Fruit fly (Drosophila melanogaster) whole organism, embryonic: Measurements from ENCODE around the gene Ddc.

Experiments
- Ada2b ChIP-seq: fragments of 200-800 bp; sonication (Bioruptor generic); IDR thresholded peaks from 2 replicates; pipeline ENCODE4 v1.3.6; 2022; ENCODE audit warnings: missing biosample characterization, missing genetic modification characterization
- Aef1 ChIP-seq: fragments of 200-800 bp; sonication (Bioruptor generic); IDR thresholded peaks from 3 replicates; pipeline ENCODE4 v1.3.6; 2022; ENCODE audit warnings: missing biosample characterization, missing genetic modification characterization
- Atf6 ChIP-seq: fragments of 200-800 bp; sonication (Bioruptor generic); IDR thresholded peaks from 2 replicates; pipeline ENCODE4 v1.3.6; 2022; ENCODE audit warnings: missing biosample characterization, missing genetic modification characterization
- C15 ChIP-seq: fragments of 200-800 bp; sonication (Bioruptor generic); IDR thresholded peaks from 3 replicates; pipeline ENCODE4 v1.3.6; 2022; ENCODE audit warnings: missing biosample characterization, missing genetic modification characterization
- CG10543 ChIP-seq: fragments of 200-800 bp; sonication (Bioruptor generic); optimal IDR thresholded peaks from 3 replicates; lab custom pipeline; 2017; ENCODE audit warnings: missing biosample characterization, mild to moderate bottlenecking, missing genetic modification characterization, moderate library complexity
- CG11560 ChIP-seq: fragments of 200-800 bp; sonication (Bioruptor generic); IDR thresholded peaks from 3 replicates; pipeline ENCODE4 v1.3.6; 2022; ENCODE audit warnings: missing biosample characterization, missing genetic modification characterization
- CG12219 ChIP-seq: fragments of 200-800 bp; sonication (Bioruptor generic); optimal IDR thresholded peaks from 3 replicates; lab custom pipeline; 2018; ENCODE audit warnings: missing biosample characterization, mild to moderate bottlenecking, missing genetic modification characterization
- CG12236 ChIP-seq: fragments of 200-800 bp; sonication (Bioruptor generic); optimal IDR thresholded peaks from 2 replicates; lab custom pipeline; 2016; ENCODE audit warnings: missing biosample characterization, missing genetic modification characterization
- CG12769 ChIP-seq: fragments of 200-800 bp; sonication (Bioruptor generic); optimal IDR thresholded peaks from 2 replicates; lab custom pipeline; 2019; ENCODE audit warnings: missing biosample characterization, mild to moderate bottlenecking, missing genetic modification characterization, moderate library complexity
- CG13123 ChIP-seq: fragments of 200-800 bp; sonication (Bioruptor generic); optimal IDR thresholded peaks from 2 replicates; lab custom pipeline; 2016; ENCODE audit warnings: missing biosample characterization, missing genetic modification characterization
- CG1603 ChIP-seq: fragments of 200-800 bp; sonication (Bioruptor generic); optimal IDR thresholded peaks from 2 replicates; lab custom pipeline; 2019; ENCODE audit warnings: missing biosample characterization, mild to moderate bottlenecking, missing genetic modification characterization, moderate library complexity
- CG17802 ChIP-seq: fragments of 200-800 bp; sonication (Bioruptor generic); optimal IDR thresholded peaks from 2 replicates; lab custom pipeline; 2018; ENCODE audit warnings: missing biosample characterization, mild to moderate bottlenecking, missing genetic modification characterization, moderate library complexity
- CG31224 ChIP-seq: fragments of 200-800 bp; sonication (Bioruptor generic); IDR thresholded peaks from 2 replicates; pipeline ENCODE4 v1.3.6; 2022; ENCODE audit warnings: missing biosample characterization, missing genetic modification characterization
- CG32532 ChIP-seq: fragments of 200-800 bp; sonication (Bioruptor generic); IDR thresholded peaks from 2 replicates; pipeline ENCODE4 v1.3.6; 2022; ENCODE audit warnings: missing biosample characterization, missing genetic modification characterization
- CG34376 ChIP-seq: fragments of 200-800 bp; sonication (Bioruptor generic); optimal IDR thresholded peaks from 2 replicates; lab custom pipeline; 2018; ENCODE audit warnings: missing biosample characterization, mild to moderate bottlenecking, missing genetic modification characterization
- CG4730 ChIP-seq: fragments of 200-800 bp; sonication (Bioruptor generic); IDR thresholded peaks from 2 replicates; pipeline ENCODE4 v1.3.6; 2022; ENCODE audit warnings: missing biosample characterization, missing genetic modification characterization
- CG5245 ChIP-seq: fragments of 200-800 bp; sonication (Bioruptor generic); optimal IDR thresholded peaks from 3 replicates; lab custom pipeline; 2016; ENCODE audit warnings: missing biosample characterization, missing genetic modification characterization
- CG6813 ChIP-seq: fragments of 200-800 bp; sonication (Bioruptor generic); optimal IDR thresholded peaks from 2 replicates; lab custom pipeline; 2017; ENCODE audit warnings: missing biosample characterization, missing genetic modification characterization, mild to moderate bottlenecking, moderate library complexity, missing genetic modification reagents
- CG7786 ChIP-seq: fragments of 200-800 bp; sonication (Bioruptor generic); optimal IDR thresholded peaks from 2 replicates; lab custom pipeline; 2016; ENCODE audit warnings: missing biosample characterization, missing genetic modification characterization
- CG8290 ChIP-seq, 3 experiments: fragments of 200-800 bp; sonication (Bioruptor generic); optimal IDR thresholded peaks; 2 replicates each; lab custom pipeline; 2016 to 2019; ENCODE audit warnings: missing biosample characterization in 3 of 3, missing genetic modification characterization in 3 of 3, mild to moderate bottlenecking in 2 of 3, moderate library complexity in 1 of 3
- CG9609 ChIP-seq: fragments of 200-800 bp; sonication (Bioruptor generic); optimal IDR thresholded peaks from 3 replicates; lab custom pipeline; 2016; ENCODE audit warnings: missing biosample characterization, missing genetic modification characterization
- CHES-1-like ChIP-seq: fragments of 200-800 bp; sonication (Bioruptor generic); optimal IDR thresholded peaks from 2 replicates; lab custom pipeline; 2016; ENCODE audit warnings: missing biosample characterization, missing genetic modification characterization
- D19B ChIP-seq: fragments of 200-800 bp; sonication (Bioruptor generic); optimal IDR thresholded peaks from 2 replicates; lab custom pipeline; 2017; ENCODE audit warnings: missing biosample characterization, mild to moderate bottlenecking, missing genetic modification characterization
- Eip74EF ChIP-seq, 2 experiments: fragments of 200-800 bp in 1 of 2; fragments of >200 bp in 1 of 2; sonication (Bioruptor generic) in 1 of 2; optimal IDR thresholded peaks; 2 replicates each; lab custom pipeline; 2017 to 2019; ENCODE audit warnings: missing biosample characterization in 2 of 2, missing genetic modification characterization in 2 of 2, mild to moderate bottlenecking in 1 of 2, moderate library complexity in 1 of 2
- Gug ChIP-seq: fragments of 200-800 bp; sonication (Bioruptor generic); IDR thresholded peaks from 4 replicates; pipeline ENCODE4 v1.3.6; 2022; ENCODE audit warnings: missing biosample characterization, missing genetic modification characterization
- MBD-R2 ChIP-seq: fragments of 200-800 bp; sonication (Bioruptor generic); IDR thresholded peaks from 2 replicates; pipeline ENCODE4 v1.3.6; 2022; ENCODE audit warnings: missing biosample characterization, missing genetic modification characterization
- Med ChIP-seq: fragments of 200-800 bp; sonication (Bioruptor generic); peaks from one replicate; lab custom pipeline; 2016; ENCODE audit warnings: missing biosample characterization, missing genetic modification characterization, mild to moderate bottlenecking, inconsistent platforms, moderate library complexity
- Myb ChIP-seq: fragments of 200-800 bp; sonication (Bioruptor generic); optimal IDR thresholded peaks from 2 replicates; lab custom pipeline; 2016; ENCODE audit warnings: missing biosample characterization, missing genetic modification characterization
- NFAT ChIP-seq: fragments of 200-800 bp; sonication (Bioruptor generic); IDR thresholded peaks from 2 replicates; pipeline ENCODE4 v1.3.6; 2022; ENCODE audit warnings: missing biosample characterization, missing genetic modification characterization
- Rfx ChIP-seq: fragments of 200-800 bp; sonication (Bioruptor generic); IDR thresholded peaks from 2 replicates; pipeline ENCODE4 v1.3.6; 2022; ENCODE audit warnings: missing biosample characterization, missing genetic modification characterization
- Sox102F ChIP-seq: fragments of 200-800 bp; sonication (Bioruptor generic); optimal IDR thresholded peaks from 2 replicates; lab custom pipeline; 2018; ENCODE audit warnings: missing biosample characterization, mild to moderate bottlenecking, missing genetic modification characterization, moderate library complexity
- Xrp1 ChIP-seq: fragments of 200-800 bp; sonication (Bioruptor generic); IDR thresholded peaks from 2 replicates; pipeline ENCODE4 v1.3.6; 2022; ENCODE audit warnings: missing biosample characterization, missing genetic modification characterization
- abd-A ChIP-seq: fragments of 200-800 bp; sonication (Bioruptor generic); optimal IDR thresholded peaks from 3 replicates; lab custom pipeline; 2019; ENCODE audit warnings: missing biosample characterization, mild to moderate bottlenecking, missing genetic modification characterization, moderate library complexity
- ase ChIP-seq: fragments of 200-800 bp; sonication (Bioruptor generic); IDR thresholded peaks from 3 replicates; pipeline ENCODE4 v1.3.6; 2022; ENCODE audit warnings: missing biosample characterization, missing genetic modification characterization
- caup ChIP-seq: fragments of 200-800 bp; sonication (Bioruptor generic); optimal IDR thresholded peaks from 3 replicates; lab custom pipeline; 2017; ENCODE audit warnings: missing biosample characterization, mild to moderate bottlenecking, missing genetic modification characterization, moderate library complexity; ENCODE audit not compliant: severe bottlenecking
- disco-r ChIP-seq: fragments of 200-800 bp; sonication (Bioruptor generic); optimal IDR thresholded peaks from 2 replicates; lab custom pipeline; 2016; ENCODE audit warnings: missing biosample characterization, missing genetic modification characterization
- grau ChIP-seq: fragments of 200-800 bp; optimal IDR thresholded peaks from 3 replicates; lab custom pipeline; 2019; ENCODE audit warnings: missing biosample characterization, mild to moderate bottlenecking, missing genetic modification characterization, moderate library complexity
- gro ChIP-seq: fragments of 200-800 bp; sonication (Bioruptor generic); optimal IDR thresholded peaks from 2 replicates; lab custom pipeline; 2016; ENCODE audit warnings: missing biosample characterization, missing genetic modification characterization
- gsb ChIP-seq: fragments of 200-800 bp; sonication (Bioruptor generic); IDR thresholded peaks from 2 replicates; pipeline ENCODE4 v1.3.6; 2022; ENCODE audit warnings: missing biosample characterization, missing genetic modification characterization
- her ChIP-seq: fragments of 200-800 bp; sonication (Bioruptor generic); optimal IDR thresholded peaks from 2 replicates; lab custom pipeline; 2016; ENCODE audit warnings: missing biosample characterization, missing genetic modification characterization
- hkb ChIP-seq, 2 experiments: fragments of 200-800 bp in 1 of 2; fragments of >200 bp in 1 of 2; sonication (Bioruptor generic) in 1 of 2; IDR thresholded peaks in 1 of 2; optimal IDR thresholded peaks in 1 of 2; 2 replicates each; pipeline versions ENCODE4 v1.3.6 to Lab custom; 2017 to 2022; ENCODE audit warnings: missing biosample characterization in 1 of 2, missing genetic modification characterization in 1 of 2
- lab ChIP-seq: fragments of 200-800 bp; sonication (Bioruptor generic); optimal IDR thresholded peaks from 3 replicates; lab custom pipeline; 2017; ENCODE audit warnings: missing biosample characterization, missing genetic modification characterization, mild to moderate bottlenecking, moderate library complexity, missing genetic modification reagents
- lilli ChIP-seq: fragments of 200-800 bp; sonication (Bioruptor generic); optimal IDR thresholded peaks from 3 replicates; lab custom pipeline; 2016; ENCODE audit warnings: missing biosample characterization, missing genetic modification characterization
- nmo ChIP-seq: fragments of 200-800 bp; sonication (Bioruptor generic); optimal IDR thresholded peaks from 2 replicates; lab custom pipeline; 2018; ENCODE audit warnings: missing biosample characterization, mild to moderate bottlenecking, missing genetic modification characterization, moderate library complexity
- rib ChIP-seq: fragments of 200-800 bp; sonication (Bioruptor generic); IDR thresholded peaks from 2 replicates; pipeline ENCODE4 v1.3.6; 2022; ENCODE audit warnings: missing biosample characterization, missing genetic modification characterization
- tgo ChIP-seq: fragments of 200-800 bp; sonication (Bioruptor generic); IDR thresholded peaks from 3 replicates; pipeline ENCODE4 v1.3.6; 2022; ENCODE audit warnings: missing biosample characterization, missing genetic modification characterization
- tx ChIP-seq: fragments of 200-800 bp; sonication (Bioruptor generic); optimal IDR thresholded peaks from 2 replicates; lab custom pipeline; 2016; ENCODE audit warnings: missing biosample characterization, missing genetic modification characterization
- vnd ChIP-seq: fragments of 200-800 bp; sonication (Bioruptor generic); IDR thresholded peaks from 3 replicates; pipeline ENCODE4 v1.3.6; 2022; ENCODE audit warnings: missing biosample characterization, missing genetic modification characterization; ENCODE audit not compliant: partially characterized antibody
- vvl ChIP-seq: fragments of 200-800 bp; sonication (Bioruptor generic); IDR thresholded peaks from 2 replicates; pipeline ENCODE4 v1.3.6; 2022; ENCODE audit warnings: missing biosample characterization, missing genetic modification characterization

Gene Ddc

dm6 chr2L:19140984-19141262 lies 20.8 kb upstream of the Ddc start (continued):
- TF ChIP-seq CG9609 (GFP tag; lab: Kevin White, UChicago) (peak; percentile 5), CG6813 (GFP tag; lab: Kevin White, UChicago) (peak; percentile 26), grau (tag; lab: Kevin White, UChicago) (peak; percentile 90), CG31224 (GFP tag; lab: Robert Waterston, UW) (0 out of 2 replicates have a peak, but pooled peaks have one; percentile 14), ase (GFP tag; lab: Robert Waterston, UW) (no peak), Rfx (peak; percentile 65), CG12219 (GFP tag; lab: Kevin White, UChicago) (peak; percentile 2), CG8290 (GFP tag; optimal IDR thresholded peaks at IDR 0.05; lab: Kevin White, UChicago) (no peak), CG8290 (tag; optimal IDR thresholded peaks at IDR 0.05; lab: Kevin White, UChicago) (peak in 1 of 2 experiments; percentile 76), Med (GFP tag; lab: Kevin White, UChicago) (peak; percentile 91), tgo (peak; percentile 29; the same call in 2 of the 3 replicates), her (no peak), CG11560 (peak; percentile 52; the same call in 1 of the 3 replicates), CG12769 (peak; percentile 71), CG32532 (GFP tag; lab: Robert Waterston, UW) (peak; percentile 59; the same call in 1 of the 2 replicates), gro (GFP tag; lab: Kevin White, UChicago) (peak; percentile 53), CG10543 (GFP tag; lab: Kevin White, UChicago) (no peak), CG17802 (tag; lab: Kevin White, UChicago) (no peak), Sox102F (GFP tag; lab: Kevin White, UChicago) (peak; percentile 31), CG1603 (peak; percentile 48), CHES-1-like (GFP tag; lab: Kevin White, UChicago) (no peak), disco-r (no peak), vvl (GFP tag; lab: Robert Waterston, UW) (peak; percentile 24; the same call in 1 of the 2 replicates), Myb (GFP tag; lab: Kevin White, UChicago) (peak; percentile 8), CG13123 (GFP tag; lab: Kevin White, UChicago) (no peak), tx (GFP tag; lab: Kevin White, UChicago) (peak; percentile 1), Xrp1 (GFP tag; lab: Robert Waterston, UW) (peak; percentile 26; the same call in 1 of the 2 replicates), Atf6 (GFP tag; lab: Robert Waterston, UW) (0 out of 2 replicates have a peak, but pooled peaks have one; percentile 32), C15 (GFP tag; lab: Robert Waterston, UW) (no peak), CG5245 (GFP tag; lab: Kevin White, UChicago) (peak; percentile 37), CG7786 (peak; percentile 10), Ada2b (GFP tag; lab: Robert Waterston, UW) (0 out of 2 replicates have a peak, but pooled peaks have one; percentile 29), rib (GFP tag; lab: Robert Waterston, UW) (0 out of 2 replicates have a peak, but pooled peaks have one; percentile 27), hkb (optimal IDR thresholded peaks at IDR 0.05; lab: Kevin White, UChicago) (no peak), hkb (GFP tag; IDR thresholded peaks at IDR 0.05; lab: Robert Waterston, UW) (0 out of 2 replicates have a peak, but pooled peaks have one; percentile 34), nmo (GFP tag; lab: Kevin White, UChicago) (peak; percentile 25), caup (GFP tag; lab: Kevin White, UChicago) (peak; percentile 56), Eip74EF (GFP tag; optimal IDR thresholded peaks at IDR 0.05; lab: Kevin White, UChicago) (peak in 1 of 2 experiments; percentile 19), MBD-R2 (GFP tag; lab: Robert Waterston, UW) (peak; percentile 33; the same call in 1 of the 2 replicates), CG4730 (no peak), Gug (GFP tag; lab: Robert Waterston, UW) (peak; percentile 27; the same call in 1 of the 4 replicates), lilli (GFP tag; lab: Kevin White, UChicago) (peak; percentile 62), Aef1 (peak; percentile 59; the same call in 1 of the 3 replicates), abd-A (no peak), D19B (GFP tag; lab: Kevin White, UChicago) (peak; percentile 19), gsb (GFP tag; lab: Robert Waterston, UW) (0 out of 2 replicates have a peak, but pooled peaks have one; percentile 41), CG12236 (GFP tag; lab: Kevin White, UChicago) (no peak), CG34376 (GFP tag; lab: Kevin White, UChicago) (peak; percentile 12), NFAT (GFP tag; lab: Robert Waterston, UW) (peak; percentile 8; the same call in 1 of the 2 replicates), vnd (no peak), lab (peak; percentile 59)
